Worm (Caenorhabditis elegans) whole organism, late embryonic: ENCODE data around the gene fan-1.
"Not testable (repeated sequence)": the region's sequence is repeated elsewhere in the genome, so short reads cannot be mapped to it uniquely, and the experiment has no call there.

Experiments used
- F13H6.1 ChIP-seq: sonication (generic microtip); optimal IDR thresholded peaks from 2 replicates; lab custom pipeline; 2016; ENCODE audit warnings: missing genetic modification characterization, missing compliant biosample characterization
- K02D7.2 ChIP-seq: sonication (generic microtip); optimal IDR thresholded peaks from 2 replicates; lab custom pipeline; 2017; ENCODE audit warnings: mild to moderate bottlenecking, missing genetic modification characterization, missing compliant biosample characterization
- ceh-14 ChIP-seq: sonication (generic microtip); optimal IDR thresholded peaks from 2 replicates; lab custom pipeline; 2016; ENCODE audit warnings: missing genotype, missing genetic modification characterization, missing compliant biosample characterization
- ceh-18 ChIP-seq: sonication (generic microtip); optimal IDR thresholded peaks from 2 replicates; lab custom pipeline; 2016; ENCODE audit warnings: missing genetic modification characterization, missing compliant biosample characterization
- ceh-2 ChIP-seq: sonication (generic microtip); optimal IDR thresholded peaks from 2 replicates; lab custom pipeline; 2016; ENCODE audit warnings: missing genotype, missing genetic modification characterization, missing compliant biosample characterization
- ceh-31 ChIP-seq: sonication (generic microtip); optimal IDR thresholded peaks from 2 replicates; lab custom pipeline; 2016; ENCODE audit warnings: missing genetic modification characterization, missing compliant biosample characterization
- ceh-34 ChIP-seq: sonication (generic microtip); optimal IDR thresholded peaks from 2 replicates; lab custom pipeline; 2016; ENCODE audit warnings: mild to moderate bottlenecking, missing genetic modification characterization, missing compliant biosample characterization
- ceh-48 ChIP-seq: sonication (generic microtip); optimal IDR thresholded peaks from 2 replicates; lab custom pipeline; 2016; ENCODE audit warnings: missing genetic modification characterization, inconsistent platforms, missing compliant biosample characterization
- ceh-9 ChIP-seq: sonication (generic microtip); optimal IDR thresholded peaks from 2 replicates; lab custom pipeline; 2016; ENCODE audit warnings: mild to moderate bottlenecking, missing genetic modification characterization, inconsistent platforms, missing compliant biosample characterization
- dve-1 ChIP-seq: sonication (generic microtip); optimal IDR thresholded peaks from 2 replicates; lab custom pipeline; 2017; ENCODE audit warnings: antibody characterized with exemption, mild to moderate bottlenecking, missing genetic modification characterization, missing compliant biosample characterization
- elt-4 ChIP-seq: sonication (generic microtip); optimal IDR thresholded peaks from 2 replicates; lab custom pipeline; 2016; ENCODE audit warnings: missing genetic modification characterization, missing compliant biosample characterization
- ets-4 ChIP-seq: sonication (generic microtip); optimal IDR thresholded peaks from 2 replicates; lab custom pipeline; 2016; ENCODE audit warnings: missing genetic modification characterization, missing compliant biosample characterization
- fkh-10 ChIP-seq: fragments of 150-350 bp; optimal IDR thresholded peaks from 2 replicates; lab custom pipeline; 2014; ENCODE audit warnings: missing biosample characterization, missing genetic modification reagents, missing genetic modification characterization
- hlh-15 ChIP-seq: sonication (generic microtip); optimal IDR thresholded peaks from 2 replicates; lab custom pipeline; 2016; ENCODE audit warnings: missing genetic modification characterization, missing compliant biosample characterization
- hlh-30 ChIP-seq: sonication (generic microtip); optimal IDR thresholded peaks from 2 replicates; lab custom pipeline; 2017; ENCODE audit warnings: antibody characterized with exemption, missing genetic modification characterization, missing compliant biosample characterization; ENCODE audit not compliant: insufficient read depth
- lim-6 ChIP-seq: sonication (generic microtip); optimal IDR thresholded peaks from 2 replicates; lab custom pipeline; 2016; ENCODE audit warnings: missing genetic modification characterization, missing compliant biosample characterization
- nfya-1 ChIP-seq: sonication (generic microtip); optimal IDR thresholded peaks from 2 replicates; lab custom pipeline; 2017; ENCODE audit warnings: missing genetic modification characterization, mild to moderate bottlenecking, missing compliant biosample characterization, antibody characterized with exemption, moderate library complexity
- nhr-11 ChIP-seq: fragments of 150-350 bp; optimal IDR thresholded peaks from 2 replicates; lab custom pipeline; 2014; ENCODE audit warnings: missing biosample characterization, missing genetic modification characterization
- npax-4 ChIP-seq: sonication (generic microtip); optimal IDR thresholded peaks from 2 replicates; lab custom pipeline; 2016; ENCODE audit warnings: missing genetic modification characterization, missing compliant biosample characterization
- pat-9 ChIP-seq: fragments of 200-800 bp; sonication (Bioruptor generic); optimal IDR thresholded peaks from 2 replicates; lab custom pipeline; 2018; ENCODE audit warnings: mild to moderate bottlenecking, missing genetic modification characterization, moderate library complexity, missing compliant biosample characterization
- pax-1 ChIP-seq: fragments of 150-350 bp; optimal IDR thresholded peaks from 2 replicates; lab custom pipeline; 2014; ENCODE audit warnings: missing biosample characterization, missing genetic modification characterization
- pha-2 ChIP-seq: sonication (generic microtip); optimal IDR thresholded peaks from 2 replicates; lab custom pipeline; 2017; ENCODE audit warnings: mild to moderate bottlenecking, missing genetic modification characterization, missing compliant biosample characterization
- pros-1 ChIP-seq: fragments of 150-350 bp; optimal IDR thresholded peaks from 2 replicates; lab custom pipeline; 2014; ENCODE audit warnings: missing biosample characterization, missing genetic modification reagents, missing genetic modification characterization
- ref-2 ChIP-seq: sonication (generic microtip); optimal IDR thresholded peaks from 2 replicates; lab custom pipeline; 2016; ENCODE audit warnings: missing genetic modification characterization, missing compliant biosample characterization
- rnt-1 ChIP-seq: sonication (generic microtip); optimal IDR thresholded peaks from 2 replicates; lab custom pipeline; 2016; ENCODE audit warnings: missing genetic modification characterization, missing compliant biosample characterization
- syd-9 ChIP-seq: sonication (generic microtip); optimal IDR thresholded peaks from 2 replicates; lab custom pipeline; 2016; ENCODE audit warnings: mild to moderate bottlenecking, missing genetic modification characterization, moderate library complexity, missing compliant biosample characterization
- tbx-2 ChIP-seq: sonication (generic microtip); optimal IDR thresholded peaks from 2 replicates; lab custom pipeline; 2016; ENCODE audit warnings: missing genetic modification characterization, missing compliant biosample characterization
- ttx-3 ChIP-seq: sonication (generic microtip); optimal IDR thresholded peaks from 2 replicates; lab custom pipeline; 2016; ENCODE audit warnings: missing genetic modification reagents, missing genetic modification characterization, missing compliant biosample characterization
- unc-42 ChIP-seq: sonication (generic microtip); optimal IDR thresholded peaks from 2 replicates; lab custom pipeline; 2016; ENCODE audit warnings: missing genotype, missing genetic modification characterization, missing compliant biosample characterization
- unc-55 ChIP-seq: sonication (generic microtip); optimal IDR thresholded peaks from 2 replicates; lab custom pipeline; 2017; ENCODE audit warnings: missing biosample characterization, missing genetic modification reagents, missing genetic modification characterization
- zip-5 ChIP-seq: sonication (generic microtip); optimal IDR thresholded peaks from 2 replicates; lab custom pipeline; 2016; ENCODE audit warnings: missing genetic modification characterization, missing compliant biosample characterization

fan-1 gene

ce11 chrIV:6585397-6585921, 37.0 kb downstream of the fan-1 start, which contains the start of the genes F38A5.2 and dnj-11:
Gene F38A5.2 (minus strand): TSS chrIV:6585400.
Gene dnj-11 (plus strand): TSS chrIV:6585871.
- TF ChIP-seq ceh-2 (no peak), rnt-1 (tag; lab: Kevin White, UChicago) (peak; percentile 55), ceh-18 (tag; lab: Kevin White, UChicago) (peak; percentile 39), unc-55 (GFP tag; lab: Kevin White, UChicago) (peak; percentile 27), ceh-34 (tag; lab: Kevin White, UChicago) (peak; percentile 26), pha-2 (no peak), hlh-15 (no peak), pax-1 (tag; lab: Kevin White, UChicago) (peak; percentile 71), ceh-31 (tag; lab: Kevin White, UChicago) (peak; percentile 72), pros-1 (tag; lab: Kevin White, UChicago) (no peak), hlh-30 (tag; lab: Kevin White, UChicago) (peak; percentile 14), dve-1 (tag; lab: Kevin White, UChicago) (peak; percentile 42), tbx-2 (tag; lab: Kevin White, UChicago) (peak; percentile 33), unc-42 (tag; lab: Kevin White, UChicago) (peak; percentile 50), zip-5 (tag; lab: Kevin White, UChicago) (no peak), lim-6 (tag; lab: Kevin White, UChicago) (no peak), nfya-1 (tag; lab: Kevin White, UChicago) (peak; percentile 48), K02D7.2 (tag; lab: Kevin White, UChicago) (no peak), ceh-14 (tag; lab: Kevin White, UChicago) (no peak)

- no peak for TF ChIP-seq lim-6 (tag; lab: Kevin White, UChicago)
- TF ChIP-seq syd-9, result no peak
- no peak for TF ChIP-seq K02D7.2 (tag; lab: Kevin White, UChicago)
- TF ChIP-seq ceh-18 (tag; lab: Kevin White, UChicago), result no peak
- no peak for TF ChIP-seq ceh-34 (tag; lab: Kevin White, UChicago)
- no peak for TF ChIP-seq ets-4 (tag; lab: Kevin White, UChicago)
These were observed 39.7 kb downstream of the fan-1 start for ce11 chrIV:6588080-6588613.

- TF ChIP-seq ceh-48 (tag; lab: Kevin White, UChicago) (no peak), syd-9 (no peak), ref-2 (tag; lab: Kevin White, UChicago) (no peak), ceh-18 (tag; lab: Kevin White, UChicago) (no peak), F13H6.1 (tag; lab: Kevin White, UChicago) (no peak), ttx-3 (tag; lab: Kevin White, UChicago) (no peak), nfya-1 (tag; lab: Kevin White, UChicago) (no peak), npax-4 (tag; lab: Kevin White, UChicago) (no peak), pat-9 (tag; lab: Kevin White, UChicago) (no peak), fkh-10 (GFP tag; lab: Kevin White, UChicago) (no peak), elt-4 (no peak)
These were observed 41.5 kb downstream of the fan-1 start, which contains the start of the genes lec-11 and irld-7 for ce11 chrIV:6590029-6590428. Gene lec-11 (minus strand): TSS chrIV:6590154. Gene irld-7 (plus strand): TSS chrIV:6590360.

ce11 chrIV:6591010-6591746, 42.7 kb downstream of the fan-1 start, which contains the start of the genes nspb-1 and nspb-2:
Gene nspb-1 (minus strand): TSS chrIV:6591110.
Gene nspb-2 (plus strand): TSS chrIV:6591696.
- TF ChIP-seq ceh-9, F13H6.1, npax-4 (tag; lab: Kevin White, UChicago): not testable (repeated sequence)

ce11 chrIV:6594871-6595270, 46.4 kb downstream of the fan-1 start, which contains the start of gene nspb-3:
Gene nspb-3 (minus strand): TSS chrIV:6594971.
- not testable (repeated sequence) for TF ChIP-seq tbx-2 (tag; lab: Kevin White, UChicago); fkh-10 (GFP tag; lab: Kevin White, UChicago); nhr-11 (tag; lab: Kevin White, UChicago)
